Fruit fly (Drosophila melanogaster) Kc167 (cell line): ENCODE results near the gene CG13042.

Experiments
- Sin3A ChIP-seq: fragments of >200 bp; optimal IDR thresholded peaks from 2 replicates; lab custom pipeline; 2018; ENCODE audit warnings: missing external identifiers
- h ChIP-seq: fragments of >200 bp; optimal IDR thresholded peaks from 3 replicates; lab custom pipeline; 2018; ENCODE audit warnings: missing external identifiers
- psq ChIP-seq: fragments of >200 bp; optimal IDR thresholded peaks from 2 replicates; lab custom pipeline; 2017; ENCODE audit warnings: missing external identifiers

DNA sequence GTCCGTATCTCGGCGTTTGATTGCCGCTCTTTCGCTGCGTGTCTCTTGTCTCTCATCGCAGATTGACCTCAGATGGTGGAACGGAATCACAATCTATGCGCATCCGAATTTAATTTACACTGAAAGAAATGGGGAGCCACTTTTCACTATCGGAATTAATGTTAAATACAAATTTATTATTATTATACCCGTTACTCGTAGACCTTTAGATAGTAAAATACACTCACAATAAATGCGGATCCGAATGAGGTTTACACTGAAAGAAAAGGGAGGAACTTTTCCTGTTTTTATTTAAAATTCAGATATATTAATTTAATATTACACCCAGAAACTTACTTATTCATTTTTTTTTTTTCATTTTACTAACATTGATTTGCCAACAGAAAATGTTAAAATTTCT is 19.2 kb downstream of the CG13042 start:
- TF ChIP-seq psq, result no peak
- TF ChIP-seq h, result no peak
- TF ChIP-seq Sin3A (lab: Kevin White, UChicago), result no peak
